Fruit fly (Drosophila melanogaster) whole organism, embryonic: Measurements from ENCODE around the gene nmo.

Experiments
- B-H2 ChIP-seq: fragments of 200-800 bp; sonication (Bioruptor generic); optimal IDR thresholded peaks from 2 replicates; lab custom pipeline; 2018; ENCODE audit warnings: missing biosample characterization, mild to moderate bottlenecking, missing genetic modification characterization
- CG10147 ChIP-seq: fragments of 200-800 bp; sonication (Bioruptor generic); optimal IDR thresholded peaks from 2 replicates; lab custom pipeline; 2019; ENCODE audit warnings: missing biosample characterization, mild to moderate bottlenecking, missing genetic modification characterization, moderate library complexity
- CG10565 ChIP-seq: fragments of 200-800 bp; sonication (Bioruptor generic); optimal IDR thresholded peaks from 3 replicates; lab custom pipeline; 2016; ENCODE audit warnings: missing biosample characterization, mild to moderate bottlenecking, missing genetic modification characterization
- CG12219 ChIP-seq: fragments of 200-800 bp; sonication (Bioruptor generic); optimal IDR thresholded peaks from 3 replicates; lab custom pipeline; 2018; ENCODE audit warnings: missing biosample characterization, mild to moderate bottlenecking, missing genetic modification characterization
- CG12299 ChIP-seq: fragments of 200-800 bp; sonication (Bioruptor generic); optimal IDR thresholded peaks from 2 replicates; lab custom pipeline; 2018; ENCODE audit warnings: missing biosample characterization, mild to moderate bottlenecking, missing genetic modification characterization
- CG13775 ChIP-seq: fragments of 200-800 bp; sonication (Bioruptor generic); optimal IDR thresholded peaks from 3 replicates; lab custom pipeline; 2017; ENCODE audit warnings: missing biosample characterization, mild to moderate bottlenecking, missing genetic modification characterization
- CG15696 ChIP-seq: fragments of 200-800 bp; sonication (Bioruptor generic); optimal IDR thresholded peaks from 2 replicates; lab custom pipeline; 2019; ENCODE audit warnings: missing biosample characterization, mild to moderate bottlenecking, missing genetic modification characterization, moderate library complexity
- CG1792 ChIP-seq: fragments of 200-800 bp; sonication (Bioruptor generic); optimal IDR thresholded peaks from 2 replicates; lab custom pipeline; 2016; ENCODE audit warnings: missing biosample characterization, missing genetic modification characterization
- CG30403 ChIP-seq: fragments of 200-800 bp; sonication (Bioruptor generic); optimal IDR thresholded peaks from 3 replicates; lab custom pipeline; 2016; ENCODE audit warnings: missing biosample characterization, missing genetic modification characterization
- CG30431 ChIP-seq: fragments of 200-800 bp; sonication (Bioruptor generic); optimal IDR thresholded peaks from 2 replicates; lab custom pipeline; 2017; ENCODE audit warnings: missing biosample characterization, missing genetic modification characterization
- CG31365 ChIP-seq: fragments of 200-800 bp; sonication (Bioruptor generic); optimal IDR thresholded peaks from 2 replicates; lab custom pipeline; 2018; ENCODE audit warnings: missing biosample characterization, mild to moderate bottlenecking, missing genetic modification characterization
- CG4617 ChIP-seq: fragments of 200-800 bp; sonication (Bioruptor generic); optimal IDR thresholded peaks from 3 replicates; lab custom pipeline; 2016; ENCODE audit warnings: missing biosample characterization, missing genetic modification characterization, borderline replicate concordance
- CG4820 ChIP-seq: fragments of 200-800 bp; sonication (Bioruptor generic); optimal IDR thresholded peaks from 3 replicates; lab custom pipeline; 2016; ENCODE audit warnings: missing biosample characterization, missing genetic modification characterization
- CG6254 ChIP-seq: fragments of 200-800 bp; sonication (Bioruptor generic); optimal IDR thresholded peaks from 3 replicates; lab custom pipeline; 2017; ENCODE audit warnings: mild to moderate bottlenecking, missing biosample characterization, missing genetic modification reagents, missing genetic modification characterization
- CG6765 ChIP-seq: fragments of 200-800 bp; sonication (Bioruptor generic); optimal IDR thresholded peaks from 3 replicates; lab custom pipeline; 2017; ENCODE audit warnings: missing biosample characterization, mild to moderate bottlenecking, missing genetic modification characterization
- CG7271 ChIP-seq: fragments of 200-800 bp; sonication (Bioruptor generic); optimal IDR thresholded peaks from 2 replicates; lab custom pipeline; 2018; ENCODE audit warnings: missing biosample characterization, mild to moderate bottlenecking, missing genetic modification characterization, moderate library complexity
- Dek ChIP-seq: fragments of 200-800 bp; sonication (Bioruptor generic); optimal IDR thresholded peaks from 3 replicates; lab custom pipeline; 2019; ENCODE audit warnings: missing biosample characterization, mild to moderate bottlenecking, missing genetic modification characterization, moderate library complexity
- Ets65A ChIP-seq: fragments of 200-800 bp; sonication (Bioruptor generic); peaks from one replicate; lab custom pipeline; 2016; ENCODE audit warnings: missing biosample characterization, missing genetic modification characterization
- H2.0 ChIP-seq: fragments of 200-800 bp; sonication (Bioruptor generic); IDR thresholded peaks from 2 replicates; pipeline ENCODE4 v1.3.6; 2022; ENCODE audit warnings: missing biosample characterization, missing genetic modification characterization
- Hr51 ChIP-seq, 2 experiments: fragments of 200-800 bp; sonication (Bioruptor generic); optimal IDR thresholded peaks; 2 replicates in 1 of 2; 3 replicates in 1 of 2; lab custom pipeline; 2016 to 2018; ENCODE audit warnings: missing biosample characterization in 2 of 2, missing genetic modification characterization in 2 of 2, mild to moderate bottlenecking in 1 of 2, moderate library complexity in 1 of 2
- Hr78 ChIP-seq, 2 experiments: fragments of 200-800 bp in 1 of 2; fragments of >200 bp in 1 of 2; sonication (Bioruptor generic) in 1 of 2; optimal IDR thresholded peaks; 2 replicates each; lab custom pipeline; 2017 to 2019; ENCODE audit warnings: missing biosample characterization in 2 of 2, missing genetic modification characterization in 2 of 2, mild to moderate bottlenecking in 1 of 2, moderate library complexity in 1 of 2
- Jarid2 ChIP-seq: fragments of 200-800 bp; sonication (Bioruptor generic); optimal IDR thresholded peaks from 3 replicates; lab custom pipeline; 2017; ENCODE audit warnings: mild to moderate bottlenecking, missing biosample characterization, missing genetic modification reagents, missing genetic modification characterization
- Kr ChIP-seq: fragments of 200-800 bp; sonication (Bioruptor generic); optimal IDR thresholded peaks from 2 replicates; lab custom pipeline; 2017; ENCODE audit warnings: missing biosample characterization, mild to moderate bottlenecking, missing genetic modification characterization
- Ptx1 ChIP-seq: fragments of 200-800 bp; sonication (Bioruptor generic); IDR thresholded peaks from 2 replicates; pipeline ENCODE4 v1.3.6; 2022; ENCODE audit warnings: missing biosample characterization, missing genetic modification characterization
- Sox100B ChIP-seq: fragments of 200-800 bp; sonication (Bioruptor generic); optimal IDR thresholded peaks from 3 replicates; lab custom pipeline; 2018; ENCODE audit warnings: missing biosample characterization, mild to moderate bottlenecking, missing genetic modification characterization
- Xrp1 ChIP-seq: fragments of 200-800 bp; sonication (Bioruptor generic); IDR thresholded peaks from 2 replicates; pipeline ENCODE4 v1.3.6; 2022; ENCODE audit warnings: missing biosample characterization, missing genetic modification characterization
- ab ChIP-seq: fragments of 200-800 bp; sonication (Bioruptor generic); optimal IDR thresholded peaks from 2 replicates; lab custom pipeline; 2016; ENCODE audit warnings: missing biosample characterization, missing genetic modification characterization
- abd-A ChIP-seq: fragments of 200-800 bp; sonication (Bioruptor generic); optimal IDR thresholded peaks from 3 replicates; lab custom pipeline; 2019; ENCODE audit warnings: missing biosample characterization, mild to moderate bottlenecking, missing genetic modification characterization, moderate library complexity
- ara ChIP-seq: fragments of 200-800 bp; sonication (Bioruptor generic); IDR thresholded peaks from 2 replicates; pipeline ENCODE4 v1.3.6; 2022; ENCODE audit warnings: missing biosample characterization, missing genetic modification characterization
- ato ChIP-seq: fragments of 200-800 bp; sonication (Bioruptor generic); IDR thresholded peaks from 2 replicates; pipeline ENCODE4 v1.3.6; 2022; ENCODE audit warnings: missing biosample characterization, missing genetic modification characterization; ENCODE audit not compliant: partially characterized antibody
- bigmax ChIP-seq: fragments of 200-800 bp; sonication (Bioruptor generic); optimal IDR thresholded peaks from 2 replicates; lab custom pipeline; 2018; ENCODE audit warnings: missing biosample characterization, mild to moderate bottlenecking, missing genetic modification characterization
- cad ChIP-seq: fragments of >200 bp; optimal IDR thresholded peaks from 2 replicates; lab custom pipeline; 2017; ENCODE audit warnings: missing biosample characterization, missing genetic modification characterization
- chif ChIP-seq, 2 experiments: fragments of 200-800 bp; sonication (Bioruptor generic); optimal IDR thresholded peaks; 3 replicates each; lab custom pipeline; 2016; ENCODE audit warnings: missing biosample characterization in 2 of 2, missing genetic modification characterization in 2 of 2
- dimm ChIP-seq: fragments of 200-800 bp; sonication (Bioruptor generic); IDR thresholded peaks from 2 replicates; pipeline ENCODE4 v1.3.6; 2022; ENCODE audit warnings: missing biosample characterization, missing genetic modification characterization
- fu2 ChIP-seq: fragments of 200-800 bp; sonication (Bioruptor generic); optimal IDR thresholded peaks from 2 replicates; lab custom pipeline; 2016; ENCODE audit warnings: missing biosample characterization, missing genetic modification characterization
- gem ChIP-seq: fragments of 200-800 bp; sonication (Bioruptor generic); optimal IDR thresholded peaks from 2 replicates; lab custom pipeline; 2019; ENCODE audit warnings: missing biosample characterization, mild to moderate bottlenecking, missing genetic modification characterization, moderate library complexity
- ham ChIP-seq: fragments of 200-800 bp; sonication (Bioruptor generic); IDR thresholded peaks from 2 replicates; pipeline ENCODE4 v1.3.6; 2022; ENCODE audit warnings: missing biosample characterization, missing genetic modification characterization
- hkb ChIP-seq, 2 experiments: fragments of 200-800 bp in 1 of 2; fragments of >200 bp in 1 of 2; sonication (Bioruptor generic) in 1 of 2; IDR thresholded peaks in 1 of 2; optimal IDR thresholded peaks in 1 of 2; 2 replicates each; pipeline versions ENCODE4 v1.3.6 to Lab custom; 2017 to 2022; ENCODE audit warnings: missing biosample characterization in 1 of 2, missing genetic modification characterization in 1 of 2
- jumu ChIP-seq: fragments of 200-800 bp; sonication (Bioruptor generic); optimal IDR thresholded peaks from 3 replicates; lab custom pipeline; 2016; ENCODE audit warnings: missing biosample characterization, missing genetic modification characterization
- ken ChIP-seq: fragments of 200-800 bp; sonication (Bioruptor generic); IDR thresholded peaks from 3 replicates; pipeline ENCODE4 v1.3.6; 2022; ENCODE audit warnings: missing biosample characterization, missing genetic modification characterization
- otp ChIP-seq: fragments of 200-800 bp; sonication (Bioruptor generic); IDR thresholded peaks from 3 replicates; pipeline ENCODE4, ENCODE4 v1.3.6; 2022; ENCODE audit warnings: missing biosample characterization, missing genetic modification characterization
- pros ChIP-seq: fragments of 200-800 bp; sonication (Bioruptor generic); optimal IDR thresholded peaks from 3 replicates; lab custom pipeline; 2019; ENCODE audit warnings: missing biosample characterization, mild to moderate bottlenecking, missing genetic modification characterization, moderate library complexity
- run ChIP-seq: fragments of 200-800 bp; sonication (Bioruptor generic); optimal IDR thresholded peaks from 3 replicates; lab custom pipeline; 2018; ENCODE audit warnings: missing biosample characterization, mild to moderate bottlenecking, missing genetic modification characterization
- schlank ChIP-seq: fragments of 200-800 bp; sonication (Bioruptor generic); optimal IDR thresholded peaks from 2 replicates; lab custom pipeline; 2018; ENCODE audit warnings: missing biosample characterization, mild to moderate bottlenecking, missing genetic modification characterization
- sens ChIP-seq: fragments of 200-800 bp; sonication (Bioruptor generic); peaks from one replicate; lab custom pipeline; 2016; ENCODE audit warnings: missing biosample characterization, missing genetic modification characterization
- sens-2 ChIP-seq: fragments of 200-800 bp; sonication (Bioruptor generic); IDR thresholded peaks from 2 replicates; pipeline ENCODE4 v1.3.6; 2022; ENCODE audit warnings: missing biosample characterization, missing genetic modification characterization
- sim ChIP-seq: fragments of 200-800 bp; sonication (Bioruptor generic); IDR thresholded peaks from 2 replicates; pipeline ENCODE4 v1.3.6; 2022; ENCODE audit warnings: missing biosample characterization, missing genetic modification characterization
- sr ChIP-seq: fragments of 200-800 bp; sonication (Bioruptor generic); IDR thresholded peaks from 3 replicates; pipeline ENCODE4 v1.3.6; 2022; ENCODE audit warnings: missing biosample characterization, missing genetic modification characterization

nmo gene

dm6 chr3L:7988828-7989673 is 10.2 kb downstream of the nmo start (continued):
- TF ChIP-seq CG4617 (GFP tag; lab: Kevin White, UChicago): peak; percentile 30
- no peak for TF ChIP-seq ato (GFP tag; lab: Robert Waterston, UW)
- no peak for TF ChIP-seq hkb (optimal IDR thresholded peaks at IDR 0.05; lab: Kevin White, UChicago)
- peak; percentile 77 for TF ChIP-seq hkb (GFP tag; IDR thresholded peaks at IDR 0.05; lab: Robert Waterston, UW)
- no peak for TF ChIP-seq abd-A
- TF ChIP-seq H2.0: no peak
- peak; percentile 60 for TF ChIP-seq jumu
- TF ChIP-seq gem: peak; percentile 86
- peak; percentile 65 for TF ChIP-seq CG13775 (GFP tag; lab: Kevin White, UChicago)
- peak; percentile 55 for TF ChIP-seq CG12219 (GFP tag; lab: Kevin White, UChicago)
- TF ChIP-seq CG4820 (GFP tag; lab: Kevin White, UChicago): peak; percentile 84
- peak; percentile 86 for TF ChIP-seq CG15696 (tag; lab: Kevin White, UChicago)
- peak; percentile 97 for TF ChIP-seq sens (GFP tag; lab: Kevin White, UChicago)
- 0 out of 2 replicates have a peak, but pooled peaks have one; percentile 24 for TF ChIP-seq sim (GFP tag; lab: Robert Waterston, UW)
- no peak for TF ChIP-seq schlank (tag; lab: Kevin White, UChicago)
- no peak for TF ChIP-seq CG10147 (GFP tag; lab: Kevin White, UChicago)
- peak in 1 of 2 experiments; percentile 64 for TF ChIP-seq Hr51 (GFP tag; optimal IDR thresholded peaks at IDR 0.05; lab: Kevin White, UChicago)
- no peak for TF ChIP-seq ham
- no peak for TF ChIP-seq sens-2 (GFP tag; lab: Robert Waterston, UW)
- no peak for TF ChIP-seq cad (GFP tag; lab: Kevin White, UChicago)
- TF ChIP-seq CG30403 (GFP tag; lab: Kevin White, UChicago): peak; percentile 67
- peak; percentile 74 for TF ChIP-seq Sox100B (GFP tag; lab: Kevin White, UChicago)
- TF ChIP-seq pros: peak; percentile 7
- peak; percentile 6 to 70 for TF ChIP-seq chif (GFP tag; optimal IDR thresholded peaks at IDR 0.05; lab: Kevin White, UChicago)
- peak in 1 of 2 experiments; percentile 52 for TF ChIP-seq Hr78 (GFP tag; optimal IDR thresholded peaks at IDR 0.05; lab: Kevin White, UChicago)
- TF ChIP-seq otp (GFP tag; lab: Robert Waterston, UW): peak; percentile 49; the same call in 1 of the 3 replicates
- TF ChIP-seq CG10565: peak; percentile 6
- TF ChIP-seq Kr: peak; percentile 71
- no peak for TF ChIP-seq CG1792
- TF ChIP-seq Dek (tag; lab: Kevin White, UChicago): no peak
- peak; percentile 14 for TF ChIP-seq CG6765 (GFP tag; lab: Kevin White, UChicago)
- TF ChIP-seq fu2: no peak
- TF ChIP-seq Ptx1 (GFP tag; lab: Robert Waterston, UW): peak; percentile 68
- TF ChIP-seq CG7271 (tag; lab: Kevin White, UChicago): peak; percentile 63
- TF ChIP-seq B-H2 (GFP tag; lab: Kevin White, UChicago): no peak
- TF ChIP-seq bigmax (GFP tag; lab: Kevin White, UChicago): no peak
- no peak for TF ChIP-seq sr (GFP tag; lab: Robert Waterston, UW)
- peak; percentile 79 for TF ChIP-seq ara (GFP tag; lab: Robert Waterston, UW)
- no peak for TF ChIP-seq CG31365 (tag; lab: Kevin White, UChicago)
- TF ChIP-seq run: no peak
- TF ChIP-seq Xrp1 (GFP tag; lab: Robert Waterston, UW): peak; percentile 92
- no peak for TF ChIP-seq dimm (GFP tag; lab: Robert Waterston, UW)
- peak; percentile 28 for TF ChIP-seq CG30431 (GFP tag; lab: Kevin White, UChicago)
- peak; percentile 74 for TF ChIP-seq Ets65A
- TF ChIP-seq Jarid2: peak; percentile 23
- TF ChIP-seq CG12299 (tag; lab: Kevin White, UChicago): no peak
- TF ChIP-seq CG6254 (GFP tag; lab: Kevin White, UChicago): peak; percentile 69
- TF ChIP-seq ab (GFP tag; lab: Kevin White, UChicago): no peak
- TF ChIP-seq ken: peak; percentile 53; the same call in 1 of the 3 replicates
